Worm (Caenorhabditis elegans) whole organism, early embryonic: ENCODE results near the gene sre-39.

Experiments
- ama-1 ChIP-seq: fragments of 150-350 bp; optimal IDR thresholded peaks from 2 replicates; lab custom pipeline; 2014
- ceh-36 ChIP-seq: sonication (generic microtip); optimal IDR thresholded peaks from 2 replicates; lab custom pipeline; 2016; ENCODE audit warnings: missing genetic modification characterization, inconsistent platforms, missing compliant biosample characterization
- hmg-4 ChIP-seq: fragments of 200-800 bp; sonication (Bioruptor generic); optimal IDR thresholded peaks from 2 replicates; lab custom pipeline; 2018; ENCODE audit warnings: mild to moderate bottlenecking, missing genetic modification characterization, missing compliant biosample characterization
- hnd-1 ChIP-seq: sonication (generic microtip); optimal IDR thresholded peaks from 2 replicates; lab custom pipeline; 2016; ENCODE audit warnings: missing genetic modification characterization, missing compliant biosample characterization
- pes-1 ChIP-seq: fragments of 200-800 bp; sonication (Bioruptor generic); IDR thresholded peaks from 2 replicates; pipeline ENCODE4 v1.3.6; 2022; ENCODE audit warnings: missing genetic modification reagents, missing genetic modification characterization, missing compliant biosample characterization
- sea-1 ChIP-seq: fragments of 200-800 bp; sonication (Bioruptor generic); conservative IDR thresholded peaks from 2 replicates; pipeline ENCODE4 v1.3.6; 2022; ENCODE audit warnings: missing genetic modification characterization, missing compliant biosample characterization
- tbx-37 ChIP-seq: fragments of 200-800 bp; sonication (Bioruptor generic); conservative IDR thresholded peaks from 2 replicates; pipeline ENCODE4 v1.3.6; 2022; ENCODE audit warnings: missing genetic modification reagents, missing genetic modification characterization, missing compliant biosample characterization

- TF ChIP-seq ama-1 (lab: Kevin White, UChicago) (no peak), ceh-36 (tag; lab: Kevin White, UChicago) (no peak), sea-1 (GFP tag; lab: Robert Waterston, UW) (no peak), hnd-1 (tag; lab: Kevin White, UChicago) (no peak), pes-1 (no peak), hmg-4 (GFP tag; lab: Kevin White, UChicago) (no peak), tbx-37 (GFP tag; lab: Robert Waterston, UW) (no peak)
Measured at ce11 chrII:4727769-4728168, 40.7 kb downstream of the sre-39 start, which contains the start of gene ttr-41.
